Fruit fly (Drosophila melanogaster) S2 (cell line): ENCODE measurements around the gene CG34325.

Experiments used
- CG8478 ChIP-seq: fragments of >200 bp; optimal IDR thresholded peaks from 2 replicates; lab custom pipeline; 2018
- CTCF ChIP-seq, 2 experiments: fragments of >200 bp; optimal IDR thresholded peaks; 2 replicates each; lab custom pipeline; 2018

dm6 chrX:16721168-16721567 lies at the start of gene CG34325, which contains the start of gene CG32572:
- TF ChIP-seq CTCF (optimal IDR thresholded peaks at IDR 0.05; lab: Kevin White, UChicago) (no peak), CG8478 (lab: Kevin White, UChicago) (no peak)
